Worm (Caenorhabditis elegans): Measurements from ENCODE around the gene glb-1.
A peak's percentile ranks its signal among the peaks of the same experiment; 100 is the strongest.

ce11 chrIII:8899767-8900166 lies 23.3 kb downstream of the glb-1 start:
- TF ChIP-seq C17E4.6 (GFP tag; IDR thresholded peaks at IDR 0.05), result no peak
- no peak for TF ChIP-seq ama-1 (optimal IDR thresholded peaks at IDR 0.05)
- TF ChIP-seq ama-1 (GFP tag; optimal IDR thresholded peaks at IDR 0.05), result no peak
- TF ChIP-seq zim-3 (tag; optimal IDR thresholded peaks at IDR 0.05), result no peak
- no peak for TF ChIP-seq nfya-1 (tag; optimal IDR thresholded peaks at IDR 0.05; ENCODE audit: borderline replicate concordance, insufficient read depth)
- TF ChIP-seq snpc-4 (GFP tag; optimal IDR thresholded peaks at IDR 0.05), result no peak
- peak in 1 of 4 experiments; percentile 19 for TF ChIP-seq snpc-4 (tag; optimal IDR thresholded peaks at IDR 0.05)
- no peak for TF ChIP-seq Y56A3A.18 (GFP tag; IDR thresholded peaks at IDR 0.05)
- TF ChIP-seq madf-8 (GFP tag; conservative IDR thresholded peaks at IDR 0.05), result peak; percentile 76
- TF ChIP-seq pha-4 (tag; optimal IDR thresholded peaks at IDR 0.05), result no peak
- TF ChIP-seq C06A6.2 (GFP tag; conservative IDR thresholded peaks at IDR 0.05), result no peak
- TF ChIP-seq F33H1.4 (GFP tag; IDR thresholded peaks at IDR 0.05), result peak; percentile 91
